Worm (Caenorhabditis elegans) whole organism, young adult: ENCODE measurements around the gene Y53F4B.26.

ENCODE experiments used
- B0019.2 ChIP-seq: fragments of 200-800 bp; sonication (Bioruptor generic); conservative IDR thresholded peaks from 2 replicates; pipeline ENCODE4 v1.3.6; 2022; ENCODE audit warnings: missing genetic modification reagents, missing genetic modification characterization, missing compliant biosample characterization
- B0261.1 ChIP-seq: sonication (generic microtip); optimal IDR thresholded peaks from 2 replicates; lab custom pipeline; 2016; ENCODE audit warnings: mild to moderate bottlenecking, missing genetic modification characterization, moderate library complexity, missing compliant biosample characterization
- B0336.3 ChIP-seq: fragments of 200-800 bp; sonication (Bioruptor generic); IDR thresholded peaks from 2 replicates; pipeline ENCODE4 v1.3.6; 2022; ENCODE audit warnings: missing genetic modification characterization, missing compliant biosample characterization
- C17E4.6 ChIP-seq: fragments of 200-800 bp; sonication (Bioruptor generic); IDR thresholded peaks from 2 replicates; pipeline ENCODE4 v1.3.6; 2022; ENCODE audit warnings: missing genetic modification reagents, missing genetic modification characterization, missing compliant biosample characterization
- F22D6.2 ChIP-seq: sonication (generic microtip); optimal IDR thresholded peaks from 2 replicates; lab custom pipeline; 2016; ENCODE audit warnings: mild to moderate bottlenecking, missing genetic modification characterization, missing compliant biosample characterization
- F39B2.1 ChIP-seq: fragments of 200-800 bp; sonication (Bioruptor generic); IDR thresholded peaks from 2 replicates; pipeline ENCODE4 v1.3.6; 2022; ENCODE audit warnings: missing genetic modification reagents, missing genetic modification characterization, missing compliant biosample characterization
- F55B11.4 ChIP-seq: sonication (generic microtip); optimal IDR thresholded peaks from 2 replicates; lab custom pipeline; 2016; ENCODE audit warnings: missing compliant biosample characterization, missing genetic modification characterization, borderline replicate concordance; ENCODE audit not compliant: insufficient read depth
- K12H6.12 ChIP-seq: fragments of 200-800 bp; sonication (Bioruptor generic); optimal IDR thresholded peaks from 2 replicates; lab custom pipeline; 2018; ENCODE audit warnings: mild to moderate bottlenecking, missing genetic modification characterization, missing compliant biosample characterization
- Y53G8AR.9 ChIP-seq: fragments of 200-800 bp; sonication (Bioruptor generic); conservative IDR thresholded peaks from 2 replicates; pipeline ENCODE4 v1.3.6; 2022; ENCODE audit warnings: missing genetic modification reagents, missing genetic modification characterization, missing compliant biosample characterization
- Y67H2A.10 ChIP-seq: fragments of 200-800 bp; sonication (Bioruptor generic); conservative IDR thresholded peaks from 2 replicates; pipeline ENCODE4 v1.3.6; 2022; ENCODE audit warnings: missing genetic modification reagents, missing genetic modification characterization, missing compliant biosample characterization
- akir-1 ChIP-seq: fragments of 200-800 bp; sonication (Bioruptor generic); optimal IDR thresholded peaks from 2 replicates; lab custom pipeline; 2018; ENCODE audit warnings: mild to moderate bottlenecking, missing genetic modification characterization, moderate library complexity, missing compliant biosample characterization
- attf-6 ChIP-seq: fragments of 200-800 bp; sonication (Bioruptor generic); IDR thresholded peaks from 2 replicates; pipeline ENCODE4 v1.3.6; 2022; ENCODE audit warnings: missing genetic modification reagents, missing genetic modification characterization, missing compliant biosample characterization
- bed-1 ChIP-seq: fragments of 200-800 bp; sonication (Bioruptor generic); IDR thresholded peaks from 2 replicates; pipeline ENCODE4 v1.3.6; 2022; ENCODE audit warnings: missing genetic modification reagents, missing genetic modification characterization, missing compliant biosample characterization
- cebp-2 ChIP-seq: fragments of 200-800 bp; sonication (Bioruptor generic); IDR thresholded peaks from 2 replicates; pipeline ENCODE4 v1.3.6; 2022; ENCODE audit warnings: missing genetic modification characterization, missing compliant biosample characterization
- ceh-100 ChIP-seq: fragments of 200-800 bp; sonication (Bioruptor generic); IDR thresholded peaks from 2 replicates; pipeline ENCODE4 v1.3.6; 2022; ENCODE audit warnings: missing genetic modification reagents, missing genetic modification characterization, missing compliant biosample characterization
- dpl-1 ChIP-seq: fragments of 150-350 bp; optimal IDR thresholded peaks from 2 replicates; lab custom pipeline; 2014; ENCODE audit warnings: missing biosample characterization, missing genetic modification reagents, missing genetic modification characterization
- egl-18 ChIP-seq: fragments of 200-800 bp; sonication (Bioruptor generic); IDR thresholded peaks from 2 replicates; pipeline ENCODE4 v1.3.6; 2022; ENCODE audit warnings: missing genetic modification reagents, missing genetic modification characterization, missing compliant biosample characterization
- egrh-3 ChIP-seq: fragments of 200-800 bp; sonication (Bioruptor generic); IDR thresholded peaks from 2 replicates; pipeline ENCODE4 v1.3.6; 2022; ENCODE audit warnings: missing genetic modification reagents, missing genetic modification characterization, missing compliant biosample characterization
- ets-4 ChIP-seq: fragments of 200-800 bp; sonication (Bioruptor generic); optimal IDR thresholded peaks from 2 replicates; lab custom pipeline; 2018; ENCODE audit warnings: mild to moderate bottlenecking, missing genetic modification characterization, missing compliant biosample characterization
- fkh-3 ChIP-seq: sonication (generic microtip); optimal IDR thresholded peaks from 2 replicates; lab custom pipeline; 2016; ENCODE audit warnings: mild to moderate bottlenecking, missing genetic modification characterization, missing compliant biosample characterization
- hlh-26 ChIP-seq: fragments of 200-800 bp; sonication (Bioruptor generic); conservative IDR thresholded peaks from 2 replicates; pipeline ENCODE4 v1.3.6; 2022; ENCODE audit warnings: missing genetic modification reagents, missing genetic modification characterization, missing compliant biosample characterization
- lag-1 ChIP-seq: fragments of 200-800 bp; sonication (Bioruptor generic); IDR thresholded peaks from 2 replicates; pipeline ENCODE4 v1.3.6; 2022; ENCODE audit warnings: missing genetic modification reagents, missing genetic modification characterization, missing compliant biosample characterization
- let-607 ChIP-seq, 2 experiments: fragments of 200-800 bp in 1 of 2; sonication (Bioruptor generic) in 1 of 2; sonication (generic microtip) in 1 of 2; optimal IDR thresholded peaks; 2 replicates each; lab custom pipeline; 2016 to 2018; ENCODE audit warnings: mild to moderate bottlenecking in 2 of 2, missing compliant biosample characterization in 2 of 2, missing genetic modification characterization in 2 of 2, moderate library complexity in 2 of 2, missing genotype in 1 of 2
- lsy-27 ChIP-seq: sonication (generic microtip); optimal IDR thresholded peaks from 2 replicates; lab custom pipeline; 2017; ENCODE audit warnings: missing genetic modification characterization, mild to moderate bottlenecking, missing compliant biosample characterization, antibody characterized with exemption, missing genotype, borderline replicate concordance; ENCODE audit not compliant: insufficient read depth
- madf-3 ChIP-seq: fragments of 200-800 bp; sonication (Bioruptor generic); IDR thresholded peaks from 2 replicates; pipeline ENCODE4 v1.3.6; 2022; ENCODE audit warnings: missing genetic modification reagents, missing genetic modification characterization, missing compliant biosample characterization
- mes-4 ChIP-seq: sonication (generic microtip); optimal IDR thresholded peaks from 2 replicates; lab custom pipeline; 2016; ENCODE audit warnings: missing genotype, missing genetic modification characterization, missing compliant biosample characterization
- nfya-1 ChIP-seq: sonication (generic microtip); optimal IDR thresholded peaks from 2 replicates; lab custom pipeline; 2017; ENCODE audit warnings: antibody characterized with exemption, missing compliant biosample characterization, missing genetic modification characterization, borderline replicate concordance; ENCODE audit not compliant: insufficient read depth
- nfya-2 ChIP-seq: fragments of 200-800 bp; sonication (Bioruptor generic); IDR thresholded peaks from 2 replicates; pipeline ENCODE4 v1.3.6; 2022; ENCODE audit warnings: missing genetic modification reagents, missing genetic modification characterization, missing compliant biosample characterization
- nfyb-1 ChIP-seq: fragments of 200-800 bp; sonication (Bioruptor generic); IDR thresholded peaks from 2 replicates; pipeline ENCODE4 v1.3.6; 2022; ENCODE audit warnings: missing genetic modification reagents, missing genetic modification characterization, missing compliant biosample characterization
- pha-4 ChIP-seq: fragments of 150-350 bp; sonication (generic microtip); optimal IDR thresholded peaks from 2 replicates; lab custom pipeline; 2014; ENCODE audit warnings: missing biosample characterization, missing genetic modification reagents, missing genetic modification characterization
- sea-2 ChIP-seq: fragments of 200-800 bp; sonication (Bioruptor generic); IDR thresholded peaks from 2 replicates; pipeline ENCODE4 v1.3.6; 2022; ENCODE audit warnings: missing genetic modification characterization, missing compliant biosample characterization
- snpc-4 ChIP-seq, 5 experiments: fragments of 150-350 bp in 1 of 5; sonication (generic microtip) in 4 of 5; optimal IDR thresholded peaks; 2 replicates each; lab custom pipeline; 2014 to 2018; ENCODE audit warnings: missing genetic modification characterization in 5 of 5, missing biosample characterization in 3 of 5, antibody characterized with exemption in 2 of 5, mild to moderate bottlenecking in 2 of 5, missing compliant biosample characterization in 2 of 5, missing genotype in 2 of 5, moderate library complexity in 2 of 5, missing genetic modification reagents in 1 of 5
- xnd-1 ChIP-seq: sonication (generic microtip); optimal IDR thresholded peaks from 2 replicates; lab custom pipeline; 2016; ENCODE audit warnings: missing genotype, missing genetic modification reagents, missing genetic modification characterization, missing compliant biosample characterization
- ztf-6 ChIP-seq: fragments of 200-800 bp; sonication (Bioruptor generic); IDR thresholded peaks from 2 replicates; pipeline ENCODE4 v1.3.6; 2022; ENCODE audit warnings: missing genetic modification reagents, missing genetic modification characterization, missing compliant biosample characterization

Y53F4B.26 gene

DNA sequence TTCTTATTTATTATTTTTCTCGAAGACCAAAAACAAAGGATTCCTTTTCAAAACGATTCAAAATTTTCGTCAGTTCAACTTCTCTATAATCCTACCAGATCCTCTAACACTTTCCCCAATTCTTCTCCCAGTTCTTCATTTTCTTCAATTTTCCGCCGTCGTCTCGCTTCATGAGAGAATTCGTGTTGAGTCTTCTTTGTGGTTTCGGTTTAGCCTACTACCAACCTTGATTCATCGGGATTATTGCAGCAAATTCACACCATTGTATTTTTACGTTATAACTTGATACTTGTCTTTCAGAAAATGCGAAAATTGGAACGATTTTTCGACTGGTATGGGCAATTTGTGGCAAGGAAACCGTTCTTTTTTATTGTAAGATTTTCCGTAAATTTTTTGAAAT, 17.1 kb upstream of the Y53F4B.26 start, which contains the start of gene ptr-20:
ptr-20 (plus strand) TSS at position 301 of the 400 bp plus-strand sequence.
- TF ChIP-seq F55B11.4 (tag; lab: Kevin White, UChicago): no peak
- no peak for TF ChIP-seq ceh-100 (GFP tag; lab: Robert Waterston, UW)
- TF ChIP-seq Y53G8AR.9 (GFP tag; lab: Robert Waterston, UW): no peak
- no peak for TF ChIP-seq lsy-27 (tag; lab: Kevin White, UChicago)
- TF ChIP-seq C17E4.6 (GFP tag; lab: Robert Waterston, UW): no peak
- no peak for TF ChIP-seq akir-1 (GFP tag; lab: Kevin White, UChicago)
- no peak for TF ChIP-seq sea-2
- TF ChIP-seq let-607 (tag; optimal IDR thresholded peaks at IDR 0.05; lab: Kevin White, UChicago): no peak
- TF ChIP-seq attf-6: no peak
- TF ChIP-seq ets-4 (GFP tag; lab: Kevin White, UChicago): no peak
- no peak for TF ChIP-seq nfyb-1 (GFP tag; lab: Robert Waterston, UW)
- TF ChIP-seq, all 124 proteins: peak for 0

DNA sequence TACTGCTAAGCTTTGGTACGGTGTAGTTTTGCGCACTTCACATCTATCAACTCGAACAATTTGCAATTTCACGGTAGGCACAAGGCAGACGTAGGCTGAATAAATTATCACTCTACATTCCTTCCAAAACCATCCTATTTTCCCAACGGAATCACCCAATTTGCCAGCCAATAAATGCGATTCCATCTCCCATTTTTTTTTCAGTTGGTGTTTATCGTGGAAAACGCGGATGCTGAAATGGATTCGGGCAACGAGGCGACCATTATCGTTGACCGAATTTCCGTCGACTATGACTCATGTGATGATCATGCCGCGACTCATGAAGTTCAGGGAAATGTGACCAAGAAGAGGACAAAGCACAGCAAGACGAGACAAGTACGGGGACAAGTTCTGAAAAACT, 7.7 kb upstream of the Y53F4B.26 start:
- no peak for TF ChIP-seq nfya-1 (tag; lab: Kevin White, UChicago)
- TF ChIP-seq F22D6.2 (tag; lab: Kevin White, UChicago): no peak
- no peak for TF ChIP-seq egl-18 (GFP tag; lab: Robert Waterston, UW)
- TF ChIP-seq let-607 (tag; optimal IDR thresholded peaks at IDR 0.05; lab: Kevin White, UChicago): no peak
- TF ChIP-seq hlh-26: no peak
- TF ChIP-seq dpl-1 (GFP tag; lab: Kevin White, UChicago): no peak
- TF ChIP-seq lag-1 (GFP tag; lab: Robert Waterston, UW): no peak
- TF ChIP-seq cebp-2: no peak
- TF ChIP-seq ets-4 (GFP tag; lab: Kevin White, UChicago): no peak
- no peak for TF ChIP-seq nfya-2 (GFP tag; lab: Robert Waterston, UW)
- TF ChIP-seq mes-4 (tag; lab: Kevin White, UChicago): no peak
- TF ChIP-seq xnd-1 (tag; lab: Kevin White, UChicago): no peak
- TF ChIP-seq B0019.2 (GFP tag; lab: Robert Waterston, UW): no peak
- TF ChIP-seq K12H6.12 (tag; lab: Kevin White, UChicago): no peak
- no peak for TF ChIP-seq B0336.3 (GFP tag; lab: Robert Waterston, UW)
- TF ChIP-seq egrh-3 (GFP tag; lab: Robert Waterston, UW): no peak
- TF ChIP-seq pha-4: no peak
- TF ChIP-seq Y67H2A.10 (GFP tag; lab: Robert Waterston, UW): no peak

DNA sequence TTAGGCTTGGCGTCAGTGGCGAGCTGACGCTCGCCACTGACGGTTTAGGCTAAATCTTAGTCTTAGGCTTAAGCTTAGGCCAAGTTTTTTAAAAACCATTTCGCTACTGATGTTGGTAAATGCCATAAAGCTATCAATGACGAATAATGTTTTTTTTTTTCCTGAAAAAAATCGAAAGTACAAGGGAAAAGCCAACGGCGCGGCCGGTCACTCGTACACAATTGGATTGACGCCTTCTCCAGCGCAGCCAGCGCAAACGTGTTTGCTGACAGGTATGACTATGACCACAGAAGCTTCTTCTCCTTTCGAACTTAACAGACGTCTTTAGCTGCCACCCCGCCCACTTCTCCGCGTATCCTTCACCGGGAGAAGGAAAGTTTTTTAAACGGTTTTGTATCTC, 4.8 kb upstream of the Y53F4B.26 start, which contains the start of gene Y53F4B.27:
Y53F4B.27 (plus strand) TSS at position 301 of the 400 bp plus-strand sequence.
- no peak for TF ChIP-seq B0261.1 (tag; lab: Kevin White, UChicago)
- no peak for TF ChIP-seq madf-3 (GFP tag; lab: Robert Waterston, UW)
- 0 out of 2 replicates have a peak, but pooled peaks have one; percentile 11 for TF ChIP-seq cebp-2
- TF ChIP-seq ztf-6 (GFP tag; lab: Robert Waterston, UW): no peak
- no peak for TF ChIP-seq F39B2.1 (GFP tag; lab: Robert Waterston, UW)
- TF ChIP-seq fkh-3 (tag; lab: Kevin White, UChicago): no peak
- TF ChIP-seq snpc-4 (GFP tag; optimal IDR thresholded peaks at IDR 0.05; lab: Kevin White, UChicago): no peak
- TF ChIP-seq snpc-4 (tag; optimal IDR thresholded peaks at IDR 0.05; lab: Kevin White, UChicago): no peak
- no peak for TF ChIP-seq bed-1
